Worm (Caenorhabditis elegans): ENCODE data around the gene C36C9.11.

DNA sequence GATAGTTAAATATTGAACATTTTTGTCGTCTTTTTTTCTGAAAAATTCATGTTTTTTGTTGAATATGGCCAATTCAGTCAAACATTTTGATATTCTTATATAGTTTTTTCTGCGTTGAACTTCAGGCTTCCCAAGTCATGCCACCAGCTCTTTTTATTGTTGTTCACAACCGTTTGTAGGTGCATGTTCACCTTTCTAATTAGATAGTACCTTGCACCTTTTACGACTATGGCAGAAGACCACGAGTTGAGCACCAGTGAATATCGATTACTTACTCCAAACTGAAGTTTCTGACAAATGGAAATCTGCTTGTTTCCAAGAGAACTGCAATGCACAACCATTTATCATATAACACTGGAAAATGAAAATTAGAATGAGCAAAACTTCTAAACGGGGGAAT is 11.3 kb upstream of the C36C9.11 start:
- TF ChIP-seq dao-5 (tag; optimal IDR thresholded peaks at IDR 0.05) (no peak), W03F9.2 (tag; optimal IDR thresholded peaks at IDR 0.05) (no peak), him-1 (tag; optimal IDR thresholded peaks at IDR 0.05) (no peak)

Measured in whole organism, L4/young adult.